Worm (Caenorhabditis elegans): Measurements from ENCODE around the gene frm-8.

Gene frm-8

ce11 chrIII:3152848-3153247 is 66.1 kb downstream of the frm-8 start, which contains the start of gene C44B11.6:
C44B11.6 (plus strand) TSS chrIII:3153148.
- TF ChIP-seq ceh-2 (tag; optimal IDR thresholded peaks at IDR 0.05), result no peak
- no peak for TF ChIP-seq zip-5 (tag; optimal IDR thresholded peaks at IDR 0.05)
- TF ChIP-seq F13H6.1 (tag; optimal IDR thresholded peaks at IDR 0.05), result no peak
- no peak for TF ChIP-seq nhr-11 (tag; optimal IDR thresholded peaks at IDR 0.05)

Measured in whole organism, late embryonic.